Worm (Caenorhabditis elegans): ENCODE measurements around the gene K10D6.4.

ce11 chrV:11206467-11206866, 4.7 kb downstream of the K10D6.4 start:
- TF ChIP-seq zag-1 (tag; optimal IDR thresholded peaks at IDR 0.05) (no peak), aly-2 (tag; optimal IDR thresholded peaks at IDR 0.05) (no peak), unc-62 (GFP tag; optimal IDR thresholded peaks at IDR 0.05) (no peak), nhr-77 (tag; optimal IDR thresholded peaks at IDR 0.05) (no peak), unc-39 (tag; optimal IDR thresholded peaks at IDR 0.05) (no peak), dmd-4 (tag; optimal IDR thresholded peaks at IDR 0.05) (no peak), ama-1 (optimal IDR thresholded peaks at IDR 0.05) (no peak), lin-13 (GFP tag; optimal IDR thresholded peaks at IDR 0.05) (no peak), fos-1 (tag; optimal IDR thresholded peaks at IDR 0.05) (no peak), nhr-6 (tag; optimal IDR thresholded peaks at IDR 0.05) (no peak), blmp-1 (tag; optimal IDR thresholded peaks at IDR 0.05; ENCODE audit: insufficient read depth) (no peak)

Data from whole organism, L2 larva.